Worm (Caenorhabditis elegans) whole organism, mixed stage, embryonic: ENCODE results near the gene spi-1.

ENCODE experiments used
- M03D4.4 ChIP-seq: sonication (generic microtip); optimal IDR thresholded peaks from 2 replicates; lab custom pipeline; 2017; ENCODE audit warnings: mild to moderate bottlenecking, missing genetic modification characterization, missing compliant biosample characterization
- bed-3 ChIP-seq: fragments of 200-800 bp; sonication (Bioruptor generic); optimal IDR thresholded peaks from 3 replicates; lab custom pipeline; 2018; ENCODE audit warnings: mild to moderate bottlenecking, missing genetic modification characterization, moderate library complexity, missing compliant biosample characterization
- blmp-1 ChIP-seq: fragments of 150-350 bp; optimal IDR thresholded peaks from 2 replicates; lab custom pipeline; 2014; ENCODE audit warnings: missing biosample characterization, missing genetic modification characterization
- ceh-39 ChIP-seq: fragments of 150-350 bp; optimal IDR thresholded peaks from 2 replicates; lab custom pipeline; 2014; ENCODE audit warnings: missing biosample characterization, missing genetic modification characterization
- ceh-43 ChIP-seq: fragments of 200-800 bp; sonication (Bioruptor generic); optimal IDR thresholded peaks from 2 replicates; lab custom pipeline; 2018; ENCODE audit warnings: mild to moderate bottlenecking, missing genetic modification characterization, moderate library complexity, missing compliant biosample characterization
- ces-1 ChIP-seq: fragments of 150-350 bp; optimal IDR thresholded peaks from 2 replicates; lab custom pipeline; 2014; ENCODE audit warnings: missing biosample characterization, missing genetic modification reagents, missing genetic modification characterization
- cnd-1 ChIP-seq: fragments of 200-800 bp; sonication (Bioruptor generic); optimal IDR thresholded peaks from 2 replicates; lab custom pipeline; 2018; ENCODE audit warnings: mild to moderate bottlenecking, missing genetic modification characterization, missing compliant biosample characterization
- drap-1 ChIP-seq: fragments of 200-800 bp; sonication (Bioruptor generic); optimal IDR thresholded peaks from 3 replicates; lab custom pipeline; 2018; ENCODE audit warnings: mild to moderate bottlenecking, missing genetic modification characterization, missing compliant biosample characterization
- elt-1 ChIP-seq: sonication (generic microtip); optimal IDR thresholded peaks from 2 replicates; lab custom pipeline; 2017; ENCODE audit warnings: missing genetic modification characterization, mild to moderate bottlenecking, missing compliant biosample characterization, antibody characterized with exemption, moderate library complexity, borderline replicate concordance; ENCODE audit not compliant: insufficient read depth
- elt-3 ChIP-seq: fragments of 150-350 bp; optimal IDR thresholded peaks from 2 replicates; lab custom pipeline; 2014; ENCODE audit warnings: missing biosample characterization, missing genetic modification characterization
- flh-1 ChIP-seq: fragments of 200-800 bp; sonication (Bioruptor generic); optimal IDR thresholded peaks from 2 replicates; lab custom pipeline; 2018; ENCODE audit warnings: mild to moderate bottlenecking, missing genetic modification characterization, moderate library complexity, missing compliant biosample characterization
- ham-2 ChIP-seq: fragments of 200-800 bp; sonication (Bioruptor generic); optimal IDR thresholded peaks from 2 replicates; lab custom pipeline; 2018; ENCODE audit warnings: mild to moderate bottlenecking, missing genetic modification characterization, missing compliant biosample characterization
- hlh-1 ChIP-seq: fragments of 150-350 bp; optimal IDR thresholded peaks from 2 replicates; lab custom pipeline; 2014; ENCODE audit warnings: missing biosample characterization, missing genetic modification reagents, missing genetic modification characterization
- lin-13 ChIP-seq: fragments of 150-350 bp; optimal IDR thresholded peaks from 2 replicates; lab custom pipeline; 2014; ENCODE audit warnings: missing biosample characterization, missing genetic modification characterization
- lsy-2 ChIP-seq: fragments of 150-350 bp; optimal IDR thresholded peaks from 2 replicates; lab custom pipeline; 2014; ENCODE audit warnings: missing biosample characterization, missing genetic modification characterization
- mab-5 ChIP-seq: fragments of 150-350 bp; optimal IDR thresholded peaks from 2 replicates; lab custom pipeline; 2014; ENCODE audit warnings: missing biosample characterization, missing genetic modification characterization
- mep-1 ChIP-seq: fragments of 150-350 bp; optimal IDR thresholded peaks from 2 replicates; lab custom pipeline; 2017; ENCODE audit warnings: missing biosample characterization, missing genetic modification reagents, missing genetic modification characterization, inconsistent platforms
- nhr-12 ChIP-seq: fragments of 150-350 bp; optimal IDR thresholded peaks from 2 replicates; lab custom pipeline; 2014; ENCODE audit warnings: missing biosample characterization, missing genetic modification characterization
- nhr-2 ChIP-seq: fragments of 150-350 bp; optimal IDR thresholded peaks from 2 replicates; lab custom pipeline; 2014; ENCODE audit warnings: missing biosample characterization, missing genetic modification characterization
- nhr-237 ChIP-seq: fragments of 150-350 bp; optimal IDR thresholded peaks from 2 replicates; lab custom pipeline; 2014; ENCODE audit warnings: missing biosample characterization, missing genetic modification characterization
- nhr-28 ChIP-seq: fragments of 150-350 bp; optimal IDR thresholded peaks from 2 replicates; lab custom pipeline; 2014; ENCODE audit warnings: missing biosample characterization, missing genetic modification characterization
- nhr-76 ChIP-seq: sonication (generic microtip); optimal IDR thresholded peaks from 2 replicates; lab custom pipeline; 2017; ENCODE audit warnings: missing biosample characterization, missing genetic modification characterization
- pha-4 ChIP-seq: fragments of 150-350 bp; optimal IDR thresholded peaks from 2 replicates; lab custom pipeline; 2018; ENCODE audit warnings: missing biosample characterization, missing genetic modification reagents, missing genetic modification characterization
- sem-2 ChIP-seq: fragments of 200-800 bp; sonication (Bioruptor generic); optimal IDR thresholded peaks from 2 replicates; lab custom pipeline; 2018; ENCODE audit warnings: mild to moderate bottlenecking, missing genetic modification characterization, missing compliant biosample characterization
- snpc-4 ChIP-seq: fragments of 150-350 bp; optimal IDR thresholded peaks from 2 replicates; lab custom pipeline; 2014; ENCODE audit warnings: missing biosample characterization, missing genetic modification characterization
- sptf-1 ChIP-seq: sonication (generic microtip); optimal IDR thresholded peaks from 2 replicates; lab custom pipeline; 2017; ENCODE audit warnings: mild to moderate bottlenecking, missing genetic modification characterization, moderate library complexity, missing compliant biosample characterization
- tbx-8 ChIP-seq: fragments of 200-800 bp; sonication (Bioruptor generic); optimal IDR thresholded peaks from 2 replicates; lab custom pipeline; 2018; ENCODE audit warnings: mild to moderate bottlenecking, missing genetic modification characterization, moderate library complexity, missing compliant biosample characterization
- unc-120 ChIP-seq: sonication (generic microtip); optimal IDR thresholded peaks from 2 replicates; lab custom pipeline; 2017; ENCODE audit warnings: missing genetic modification characterization, missing compliant biosample characterization; ENCODE audit not compliant: poor library complexity, severe bottlenecking
- unc-39 ChIP-seq: fragments of 150-350 bp; optimal IDR thresholded peaks from 2 replicates; lab custom pipeline; 2014; ENCODE audit warnings: missing biosample characterization, missing genetic modification characterization
- unc-62 ChIP-seq: fragments of 150-350 bp; optimal IDR thresholded peaks from 2 replicates; lab custom pipeline; 2014; ENCODE audit warnings: missing biosample characterization, missing genetic modification reagents, missing genetic modification characterization
- ztf-11 ChIP-seq: fragments of 150-350 bp; optimal IDR thresholded peaks from 2 replicates; lab custom pipeline; 2014; ENCODE audit warnings: missing biosample characterization, missing genetic modification characterization

spi-1 gene

ce11 chrII:7496070-7496469, at the start of gene spi-1:
Gene spi-1 (plus strand): TSS chrII:7496247.
- no peak for TF ChIP-seq elt-1 (tag; lab: Kevin White, UChicago)
- TF ChIP-seq ztf-11 (tag; lab: Kevin White, UChicago), result no peak
- no peak for TF ChIP-seq unc-39 (tag; lab: Kevin White, UChicago)
- TF ChIP-seq unc-62, result no peak
- TF ChIP-seq lsy-2, result no peak
- no peak for TF ChIP-seq ces-1
- no peak for TF ChIP-seq tbx-8 (GFP tag; lab: Kevin White, UChicago)
- no peak for TF ChIP-seq drap-1 (GFP tag; lab: Kevin White, UChicago)
- TF ChIP-seq cnd-1, result no peak

DNA sequence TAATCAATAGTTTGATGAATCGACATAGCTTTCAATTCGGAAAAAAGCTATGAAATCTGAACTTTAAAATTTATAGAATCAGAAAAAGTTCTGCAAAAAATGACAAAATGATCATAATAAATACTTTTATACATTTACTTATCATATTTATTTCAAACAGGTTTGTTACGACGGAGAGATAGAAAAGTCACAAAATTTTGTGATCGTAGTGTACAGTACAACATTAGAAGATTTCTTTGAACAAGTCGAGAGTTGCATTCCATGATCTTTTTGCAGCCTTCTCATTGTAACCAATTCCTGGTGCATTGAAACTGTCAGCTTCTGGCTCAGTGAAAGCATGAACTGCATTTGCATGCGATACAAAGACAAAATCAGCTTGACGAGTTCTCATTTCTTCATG, 39.9 kb upstream of the spi-1 start, which contains the start of gene D1022.3:
Gene D1022.3, minus strand, starts transcription at position 101 of the 400 bp plus-strand sequence.
- TF ChIP-seq mep-1 (tag; lab: Kevin White, UChicago) (no peak), M03D4.4 (tag; lab: Kevin White, UChicago) (no peak), tbx-8 (GFP tag; lab: Kevin White, UChicago) (no peak), hlh-1 (no peak), snpc-4 (tag; lab: Kevin White, UChicago) (no peak), cnd-1 (no peak), bed-3 (GFP tag; lab: Kevin White, UChicago) (no peak), blmp-1 (no peak), flh-1 (GFP tag; lab: Kevin White, UChicago) (no peak)

ce11 chrII:7457210-7457609, 38.8 kb upstream of the spi-1 start, which contains the start of gene D1022.4:
Gene D1022.4 (minus strand): TSS chrII:7457292.
- TF ChIP-seq nhr-12 (tag; lab: Kevin White, UChicago) (no peak), hlh-1 (no peak), ham-2 (no peak), sem-2 (no peak), mab-5 (no peak), flh-1 (GFP tag; lab: Kevin White, UChicago) (no peak), ceh-43 (GFP tag; lab: Kevin White, UChicago) (no peak), unc-120 (tag; lab: Kevin White, UChicago) (no peak), nhr-237 (no peak), nhr-28 (tag; lab: Kevin White, UChicago) (no peak), unc-62 (no peak), nhr-2 (no peak), pha-4 (tag; lab: Kevin White, UChicago) (no peak), ztf-11 (tag; lab: Kevin White, UChicago) (no peak), unc-39 (tag; lab: Kevin White, UChicago) (no peak), mep-1 (tag; lab: Kevin White, UChicago) (no peak), elt-1 (tag; lab: Kevin White, UChicago) (no peak)

ce11 chrII:7458706-7459105, 37.3 kb upstream of the spi-1 start, which contains the start of gene D1022.5:
Gene D1022.5 (minus strand): TSS chrII:7458806.
- TF ChIP-seq unc-62 (no peak), mep-1 (tag; lab: Kevin White, UChicago) (no peak), elt-3 (tag; lab: Kevin White, UChicago) (no peak), ceh-39 (tag; lab: Kevin White, UChicago) (no peak), nhr-28 (tag; lab: Kevin White, UChicago) (no peak)

DNA sequence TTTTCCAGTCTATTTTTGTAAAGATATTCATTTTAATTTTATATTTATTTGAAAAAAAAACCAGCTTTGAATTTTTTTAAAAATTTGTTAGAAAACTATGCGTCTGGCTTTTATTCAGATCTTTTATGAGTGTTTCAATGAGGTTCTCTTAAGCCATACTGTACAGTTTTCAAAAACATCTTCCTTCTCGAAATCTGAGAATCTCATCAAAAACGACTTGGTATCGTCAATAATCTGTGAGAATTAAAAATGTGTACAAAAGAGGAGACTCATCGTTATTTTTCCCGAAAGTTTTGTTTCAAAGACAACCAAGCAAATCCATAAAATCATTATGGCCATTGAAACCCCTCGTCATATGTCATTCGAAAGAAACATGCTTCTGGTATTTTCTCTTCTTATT, 36.8 kb upstream of the spi-1 start, which contains the start of gene D1022.2:
Gene D1022.2, plus strand, starts transcription at position 301 of the 400 bp plus-strand sequence.
- TF ChIP-seq sptf-1 (tag; lab: Kevin White, UChicago), result no peak
- TF ChIP-seq nhr-2, result no peak
- no peak for TF ChIP-seq lin-13 (tag; lab: Kevin White, UChicago)
- TF ChIP-seq hlh-1, result no peak
- TF ChIP-seq pha-4 (tag; lab: Kevin White, UChicago), result no peak
- TF ChIP-seq nhr-76 (tag; lab: Kevin White, UChicago), result no peak
- no peak for TF ChIP-seq bed-3 (GFP tag; lab: Kevin White, UChicago)
- TF ChIP-seq nhr-12 (tag; lab: Kevin White, UChicago), result no peak
- TF ChIP-seq elt-1 (tag; lab: Kevin White, UChicago), result no peak
- no peak for TF ChIP-seq sem-2
- TF ChIP-seq drap-1 (GFP tag; lab: Kevin White, UChicago), result no peak
- no peak for TF ChIP-seq flh-1 (GFP tag; lab: Kevin White, UChicago)
- TF ChIP-seq, all 35 proteins: peak for 0
